Fruit fly (Drosophila melanogaster) whole organism, embryonic: ENCODE results near the gene CG32313.

Experiments
- Asciz ChIP-seq: fragments of 200-800 bp; sonication (Bioruptor generic); optimal IDR thresholded peaks from 2 replicates; lab custom pipeline; 2017; ENCODE audit warnings: missing biosample characterization, mild to moderate bottlenecking, missing genetic modification characterization, missing genetic modification reagents
- CG10267 ChIP-seq: fragments of 200-800 bp; sonication (Bioruptor generic); optimal IDR thresholded peaks from 2 replicates; lab custom pipeline; 2018; ENCODE audit warnings: missing biosample characterization, mild to moderate bottlenecking, missing genetic modification characterization, moderate library complexity
- CG10366 ChIP-seq: fragments of 200-800 bp; sonication (Bioruptor generic); IDR thresholded peaks from 2 replicates; pipeline ENCODE4 v1.3.6; 2022; ENCODE audit warnings: missing biosample characterization, missing genetic modification characterization
- CG10431 ChIP-seq: fragments of 200-800 bp; sonication (Bioruptor generic); optimal IDR thresholded peaks from 3 replicates; lab custom pipeline; 2018; ENCODE audit warnings: missing biosample characterization, mild to moderate bottlenecking, missing genetic modification characterization
- CG1602 ChIP-seq: fragments of 200-800 bp; sonication (Bioruptor generic); optimal IDR thresholded peaks from 3 replicates; lab custom pipeline; 2016; ENCODE audit warnings: missing biosample characterization, missing genetic modification characterization
- CG1647 ChIP-seq: fragments of 200-800 bp; sonication (Bioruptor generic); optimal IDR thresholded peaks from 3 replicates; lab custom pipeline; 2016; ENCODE audit warnings: missing biosample characterization, missing genetic modification characterization
- CG1792 ChIP-seq: fragments of 200-800 bp; sonication (Bioruptor generic); optimal IDR thresholded peaks from 2 replicates; lab custom pipeline; 2016; ENCODE audit warnings: missing biosample characterization, missing genetic modification characterization
- CG2678 ChIP-seq: fragments of 200-800 bp; sonication (Bioruptor generic); optimal IDR thresholded peaks from 3 replicates; lab custom pipeline; 2019; ENCODE audit warnings: missing biosample characterization, mild to moderate bottlenecking, missing genetic modification characterization, moderate library complexity
- CG30020 ChIP-seq: fragments of 200-800 bp; optimal IDR thresholded peaks from 2 replicates; lab custom pipeline; 2019; ENCODE audit warnings: missing biosample characterization, mild to moderate bottlenecking, missing genetic modification characterization, moderate library complexity
- CG32532 ChIP-seq: fragments of 200-800 bp; sonication (Bioruptor generic); IDR thresholded peaks from 2 replicates; pipeline ENCODE4 v1.3.6; 2022; ENCODE audit warnings: missing biosample characterization, missing genetic modification characterization
- CG4730 ChIP-seq: fragments of 200-800 bp; sonication (Bioruptor generic); IDR thresholded peaks from 2 replicates; pipeline ENCODE4 v1.3.6; 2022; ENCODE audit warnings: missing biosample characterization, missing genetic modification characterization
- CG6175 ChIP-seq: fragments of 200-800 bp; sonication (Bioruptor generic); IDR thresholded peaks from 3 replicates; pipeline ENCODE4 v1.3.6; 2022; ENCODE audit warnings: missing biosample characterization, missing genetic modification characterization
- CG6254 ChIP-seq: fragments of 200-800 bp; sonication (Bioruptor generic); optimal IDR thresholded peaks from 3 replicates; lab custom pipeline; 2017; ENCODE audit warnings: mild to moderate bottlenecking, missing biosample characterization, missing genetic modification reagents, missing genetic modification characterization
- CG6765 ChIP-seq: fragments of 200-800 bp; sonication (Bioruptor generic); optimal IDR thresholded peaks from 3 replicates; lab custom pipeline; 2017; ENCODE audit warnings: missing biosample characterization, mild to moderate bottlenecking, missing genetic modification characterization
- CG6791 ChIP-seq: fragments of 200-800 bp; sonication (Bioruptor generic); IDR thresholded peaks from 3 replicates; pipeline ENCODE4 v1.3.6; 2022; ENCODE audit warnings: missing biosample characterization, missing genetic modification characterization; ENCODE audit not compliant: partially characterized antibody
- D ChIP-seq, 2 experiments: fragments of 200-800 bp in 1 of 2; fragments of >200 bp in 1 of 2; sonication (Bioruptor generic) in 1 of 2; optimal IDR thresholded peaks; 2 replicates in 1 of 2; 3 replicates in 1 of 2; lab custom pipeline; 2017; ENCODE audit warnings: mild to moderate bottlenecking in 1 of 2, missing biosample characterization in 1 of 2, missing genetic modification characterization in 1 of 2, missing genetic modification reagents in 1 of 2
- Dek ChIP-seq: fragments of 200-800 bp; sonication (Bioruptor generic); optimal IDR thresholded peaks from 3 replicates; lab custom pipeline; 2019; ENCODE audit warnings: missing biosample characterization, mild to moderate bottlenecking, missing genetic modification characterization, moderate library complexity
- Dip3 ChIP-seq: fragments of 200-800 bp; sonication (Bioruptor generic); optimal IDR thresholded peaks from 3 replicates; lab custom pipeline; 2016; ENCODE audit warnings: missing biosample characterization, missing genetic modification characterization
- E2f2 ChIP-seq: fragments of 200-800 bp; sonication (Bioruptor generic); IDR thresholded peaks from 2 replicates; pipeline ENCODE4 v1.3.6; 2022; ENCODE audit warnings: missing biosample characterization, missing genetic modification characterization
- Eip74EF ChIP-seq, 2 experiments: fragments of 200-800 bp in 1 of 2; fragments of >200 bp in 1 of 2; sonication (Bioruptor generic) in 1 of 2; optimal IDR thresholded peaks; 2 replicates each; lab custom pipeline; 2017 to 2019; ENCODE audit warnings: missing biosample characterization in 2 of 2, missing genetic modification characterization in 2 of 2, mild to moderate bottlenecking in 1 of 2, moderate library complexity in 1 of 2
- Ets65A ChIP-seq: fragments of 200-800 bp; sonication (Bioruptor generic); peaks from one replicate; lab custom pipeline; 2016; ENCODE audit warnings: missing biosample characterization, missing genetic modification characterization
- MTF-1 ChIP-seq: fragments of 200-800 bp; sonication (Bioruptor generic); optimal IDR thresholded peaks from 2 replicates; lab custom pipeline; 2018; ENCODE audit warnings: missing biosample characterization, mild to moderate bottlenecking, missing genetic modification characterization, borderline replicate concordance
- Myb ChIP-seq: fragments of 200-800 bp; sonication (Bioruptor generic); optimal IDR thresholded peaks from 2 replicates; lab custom pipeline; 2016; ENCODE audit warnings: missing biosample characterization, missing genetic modification characterization
- Rx ChIP-seq: fragments of 200-800 bp; sonication (Bioruptor generic); IDR thresholded peaks from 2 replicates; pipeline ENCODE4 v1.3.6; 2022; ENCODE audit warnings: missing biosample characterization, missing genetic modification characterization
- Sry-β ChIP-seq: fragments of 200-800 bp; sonication (Bioruptor generic); optimal IDR thresholded peaks from 2 replicates; lab custom pipeline; 2018; ENCODE audit warnings: missing biosample characterization, mild to moderate bottlenecking, missing genetic modification characterization, moderate library complexity
- Usf ChIP-seq: fragments of 200-800 bp; sonication (Bioruptor generic); optimal IDR thresholded peaks from 2 replicates; lab custom pipeline; 2017; ENCODE audit warnings: missing genotype, missing biosample characterization, missing genetic modification characterization
- Vsx1 ChIP-seq: fragments of 200-800 bp; sonication (Bioruptor generic); optimal IDR thresholded peaks from 2 replicates; lab custom pipeline; 2017; ENCODE audit warnings: missing biosample characterization, mild to moderate bottlenecking, missing genetic modification characterization, missing genetic modification reagents
- cg ChIP-seq: fragments of 200-800 bp; sonication (Bioruptor generic); optimal IDR thresholded peaks from 3 replicates; lab custom pipeline; 2019; ENCODE audit warnings: missing biosample characterization, mild to moderate bottlenecking, missing genetic modification characterization, moderate library complexity
- emc ChIP-seq: fragments of 200-800 bp; sonication (Bioruptor generic); optimal IDR thresholded peaks from 2 replicates; lab custom pipeline; 2016; ENCODE audit warnings: missing biosample characterization, missing genetic modification characterization
- ewg ChIP-seq: fragments of 200-800 bp; sonication (Bioruptor generic); optimal IDR thresholded peaks from 3 replicates; lab custom pipeline; 2017; ENCODE audit warnings: mild to moderate bottlenecking, missing biosample characterization, missing genetic modification reagents, missing genetic modification characterization
- fd96Cb ChIP-seq: fragments of 200-800 bp; sonication (Bioruptor generic); optimal IDR thresholded peaks from 2 replicates; lab custom pipeline; 2018; ENCODE audit warnings: missing biosample characterization, mild to moderate bottlenecking, missing genetic modification characterization, moderate library complexity
- fu2 ChIP-seq: fragments of 200-800 bp; sonication (Bioruptor generic); optimal IDR thresholded peaks from 2 replicates; lab custom pipeline; 2016; ENCODE audit warnings: missing biosample characterization, missing genetic modification characterization
- gfzf ChIP-seq: fragments of 200-800 bp; sonication (Bioruptor generic); optimal IDR thresholded peaks from 2 replicates; lab custom pipeline; 2016; ENCODE audit warnings: missing biosample characterization, mild to moderate bottlenecking, missing genetic modification characterization, moderate library complexity
- hb ChIP-seq: fragments of 200-800 bp; sonication (Bioruptor generic); IDR thresholded peaks from 3 replicates; pipeline ENCODE4 v1.3.6; 2022; ENCODE audit warnings: missing biosample characterization, missing genetic modification characterization; ENCODE audit not compliant: partially characterized antibody
- hbn ChIP-seq: fragments of 200-800 bp; sonication (Bioruptor generic); IDR thresholded peaks from 2 replicates; pipeline ENCODE4 v1.3.6; 2022; ENCODE audit warnings: missing biosample characterization, missing genetic modification characterization; ENCODE audit not compliant: partially characterized antibody
- ind ChIP-seq: fragments of 200-800 bp; sonication (Bioruptor generic); optimal IDR thresholded peaks from 3 replicates; lab custom pipeline; 2016; ENCODE audit warnings: missing biosample characterization, missing genetic modification characterization
- lilli ChIP-seq: fragments of 200-800 bp; sonication (Bioruptor generic); optimal IDR thresholded peaks from 3 replicates; lab custom pipeline; 2016; ENCODE audit warnings: missing biosample characterization, missing genetic modification characterization
- mirr ChIP-seq: fragments of 200-800 bp; sonication (Bioruptor generic); optimal IDR thresholded peaks from 3 replicates; lab custom pipeline; 2018; ENCODE audit warnings: missing biosample characterization, mild to moderate bottlenecking, missing genetic modification characterization
- nerfin-2 ChIP-seq: fragments of 200-800 bp; sonication (Bioruptor generic); IDR thresholded peaks from 2 replicates; pipeline ENCODE4 v1.3.6; 2022; ENCODE audit warnings: missing biosample characterization, missing genetic modification characterization; ENCODE audit not compliant: partially characterized antibody
- odd ChIP-seq: fragments of 200-800 bp; sonication (Bioruptor generic); optimal IDR thresholded peaks from 2 replicates; lab custom pipeline; 2017; ENCODE audit warnings: missing biosample characterization, mild to moderate bottlenecking, missing genetic modification characterization
- pan ChIP-seq, 4 experiments: fragments of >200 bp in 3 of 4; fragments of 200-800 bp in 1 of 4; sonication (Bioruptor generic) in 1 of 4; optimal IDR thresholded peaks in 3 of 4; IDR thresholded peaks in 1 of 4; 2 replicates each; pipeline versions ENCODE4 v1.3.6 to Lab custom; 2017 to 2022; ENCODE audit warnings: missing biosample characterization in 2 of 4, missing genetic modification characterization in 2 of 4, mixed read lengths in 1 of 4
- pita ChIP-seq: fragments of 200-800 bp; sonication (Bioruptor generic); optimal IDR thresholded peaks from 2 replicates; lab custom pipeline; 2017; ENCODE audit warnings: missing biosample characterization, mild to moderate bottlenecking, missing genetic modification characterization
- prd ChIP-seq, 3 experiments: fragments of >200 bp in 2 of 3; fragments of 200-800 bp in 1 of 3; sonication (Bioruptor generic) in 1 of 3; optimal IDR thresholded peaks in 2 of 3; IDR thresholded peaks in 1 of 3; 2 replicates in 2 of 3; 3 replicates in 1 of 3; pipeline versions ENCODE4 v1.3.6 to Lab custom; 2017 to 2022; ENCODE audit warnings: missing biosample characterization in 1 of 3, missing genetic modification characterization in 1 of 3
- seq ChIP-seq: fragments of 200-800 bp; sonication (Bioruptor generic); IDR thresholded peaks from 2 replicates; pipeline ENCODE4 v1.3.6; 2022; ENCODE audit warnings: missing biosample characterization, missing genetic modification characterization
- wdn ChIP-seq: fragments of 200-800 bp; sonication (Bioruptor generic); IDR thresholded peaks from 2 replicates; pipeline ENCODE4 v1.3.6; 2022; ENCODE audit warnings: missing biosample characterization, missing genetic modification characterization
- zen ChIP-seq: fragments of 200-800 bp; sonication (Bioruptor generic); optimal IDR thresholded peaks from 3 replicates; lab custom pipeline; 2018; ENCODE audit warnings: missing biosample characterization, mild to moderate bottlenecking, missing genetic modification characterization, moderate library complexity
- zfh2 ChIP-seq: fragments of 200-800 bp; sonication (Bioruptor generic); optimal IDR thresholded peaks from 2 replicates; lab custom pipeline; 2016; ENCODE audit warnings: missing biosample characterization, missing genetic modification characterization

The CG32313 gene

DNA sequence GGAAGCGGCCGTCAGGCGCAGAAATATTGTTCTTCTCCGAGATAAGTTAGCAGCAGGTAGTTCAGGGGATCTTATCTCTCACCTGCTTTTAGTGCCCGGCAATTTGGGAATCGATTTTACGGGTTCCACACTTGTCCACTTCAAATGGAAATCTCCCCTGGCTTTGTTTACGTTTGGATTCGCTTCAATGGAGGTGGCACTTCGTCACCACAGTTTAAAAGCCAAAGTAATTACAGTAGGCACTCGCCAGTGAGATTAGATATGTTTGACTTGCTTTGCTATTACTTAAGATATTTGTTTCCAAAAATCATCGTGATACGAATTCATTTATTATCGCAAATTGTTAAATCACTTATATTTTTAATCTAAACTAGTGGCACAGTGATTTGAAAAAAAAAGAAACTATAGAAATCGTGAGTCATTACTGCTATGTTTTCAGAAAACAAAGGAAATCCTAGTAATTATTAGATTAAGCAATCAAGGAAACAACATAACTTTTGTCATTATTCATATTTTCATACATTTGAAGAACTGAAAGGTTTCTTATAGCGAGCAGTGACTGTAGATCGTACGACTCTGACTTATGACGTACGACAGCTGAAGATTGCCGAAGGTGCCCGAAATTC, 2.9 kb upstream of the CG32313 start (continued):
- TF ChIP-seq D (optimal IDR thresholded peaks at IDR 0.05; lab: Kevin White, UChicago), result no peak
- TF ChIP-seq D (GFP tag; optimal IDR thresholded peaks at IDR 0.05; lab: Kevin White, UChicago), result no peak
- TF ChIP-seq pita (GFP tag; lab: Kevin White, UChicago), result no peak
- no peak for TF ChIP-seq cg (GFP tag; lab: Kevin White, UChicago)
- no peak for TF ChIP-seq CG6175
- no peak; the same call in 1 of the 2 replicates for TF ChIP-seq seq (GFP tag; lab: Robert Waterston, UW)
- peak; percentile 25 for TF ChIP-seq zen (tag; lab: Kevin White, UChicago)
- no peak for TF ChIP-seq CG6254 (GFP tag; lab: Kevin White, UChicago)
- TF ChIP-seq hbn (GFP tag; lab: Robert Waterston, UW), result no peak
- peak; percentile 20 for TF ChIP-seq CG1647 (GFP tag; lab: Kevin White, UChicago)
- TF ChIP-seq Ets65A, result peak; percentile 95
- TF ChIP-seq fd96Cb (tag; lab: Kevin White, UChicago), result peak; percentile 30
- peak; percentile 46 for TF ChIP-seq mirr
- peak; percentile 65 for TF ChIP-seq Dip3 (GFP tag; lab: Kevin White, UChicago)
- TF ChIP-seq hb, result no peak
- TF ChIP-seq Asciz (GFP tag; lab: Kevin White, UChicago), result no peak
- peak; percentile 55 for TF ChIP-seq Usf (GFP tag; lab: Kevin White, UChicago)
- no peak for TF ChIP-seq emc (GFP tag; lab: Kevin White, UChicago)
- peak; percentile 34 for TF ChIP-seq fu2 (GFP tag; lab: Kevin White, UChicago)
- TF ChIP-seq Eip74EF (GFP tag; optimal IDR thresholded peaks at IDR 0.05; lab: Kevin White, UChicago), result no peak
- TF ChIP-seq E2f2 (GFP tag; lab: Robert Waterston, UW), result peak; percentile 8; the same call in 1 of the 2 replicates
- no peak for TF ChIP-seq Sry-β (GFP tag; lab: Kevin White, UChicago)
- TF ChIP-seq odd (GFP tag; lab: Kevin White, UChicago), result peak; percentile 50
- no peak for TF ChIP-seq prd (optimal IDR thresholded peaks at IDR 0.05; lab: Kevin White, UChicago)
- peak; percentile 51; the same call in 2 of the 3 replicates for TF ChIP-seq prd (GFP tag; IDR thresholded peaks at IDR 0.05; lab: Robert Waterston, UW)
- no peak for TF ChIP-seq gfzf (GFP tag; lab: Kevin White, UChicago)
- TF ChIP-seq pan (optimal IDR thresholded peaks at IDR 0.05; lab: Kevin White, UChicago), result no peak
- TF ChIP-seq pan (GFP tag; optimal IDR thresholded peaks at IDR 0.05 in 1 of 2, IDR thresholded peaks at IDR 0.05 in 1 of 2), result no peak
- peak; percentile 68 for TF ChIP-seq CG32532 (GFP tag; lab: Robert Waterston, UW)
- peak; percentile 43 for TF ChIP-seq CG1602
- no peak for TF ChIP-seq ewg (GFP tag; lab: Kevin White, UChicago)
- peak; percentile 10; the same call in 1 of the 2 replicates for TF ChIP-seq wdn (GFP tag; lab: Robert Waterston, UW)
- peak; percentile 27 for TF ChIP-seq Myb (GFP tag; lab: Kevin White, UChicago)
- TF ChIP-seq lilli, result peak; percentile 77
- TF ChIP-seq CG6765 (GFP tag; lab: Kevin White, UChicago), result peak; percentile 41
- no peak for TF ChIP-seq CG6791 (GFP tag; lab: Robert Waterston, UW)
- peak; percentile 45 for TF ChIP-seq CG10366 (GFP tag; lab: Robert Waterston, UW)
- no peak for TF ChIP-seq CG1792 (GFP tag; lab: Kevin White, UChicago)
- TF ChIP-seq CG4730 (GFP tag; lab: Robert Waterston, UW), result no peak
- no peak for TF ChIP-seq nerfin-2 (GFP tag; lab: Robert Waterston, UW)
- no peak for TF ChIP-seq Vsx1 (GFP tag; lab: Kevin White, UChicago)
- peak; percentile 34 for TF ChIP-seq CG10267
- peak; percentile 21 for TF ChIP-seq MTF-1 (GFP tag; lab: Kevin White, UChicago)
- peak; percentile 62 for TF ChIP-seq ind (GFP tag; lab: Kevin White, UChicago)
- no peak for TF ChIP-seq CG30020 (tag; lab: Kevin White, UChicago)
- TF ChIP-seq zfh2 (GFP tag; lab: Kevin White, UChicago), result peak; percentile 69
- peak; percentile 84 for TF ChIP-seq CG2678 (tag; lab: Kevin White, UChicago)
- 0 out of 2 replicates have a peak, but pooled peaks have one; percentile 13 for TF ChIP-seq Rx
- peak; percentile 70 for TF ChIP-seq Dek (tag; lab: Kevin White, UChicago)
- TF ChIP-seq CG10431 (GFP tag; lab: Kevin White, UChicago), result no peak
